Worm (Caenorhabditis elegans) whole organism, midembryonic: ENCODE data around the gene F29B9.8.

Experiments
- klf-2 ChIP-seq: fragments of 200-800 bp; sonication (Bioruptor generic); conservative IDR thresholded peaks from 2 replicates; pipeline ENCODE4 v1.3.6; 2022; ENCODE audit warnings: missing genetic modification reagents, missing genetic modification characterization, missing compliant biosample characterization
- med-1 ChIP-seq: sonication (generic microtip); optimal IDR thresholded peaks from 2 replicates; lab custom pipeline; 2017; ENCODE audit warnings: missing genetic modification characterization, mild to moderate bottlenecking, missing compliant biosample characterization, antibody characterized with exemption, missing genetic modification reagents; ENCODE audit not compliant: insufficient read depth
- tab-1 ChIP-seq: fragments of 200-800 bp; sonication (Bioruptor generic); IDR thresholded peaks from 2 replicates; pipeline ENCODE4 v1.3.6; 2022; ENCODE audit warnings: missing genetic modification characterization, missing compliant biosample characterization
- ztf-29 ChIP-seq: fragments of 200-800 bp; sonication (Bioruptor generic); IDR thresholded peaks from 2 replicates; pipeline ENCODE4 v1.3.6; 2022; ENCODE audit warnings: missing genetic modification reagents, missing genetic modification characterization, missing compliant biosample characterization

ce11 chrIV:4674322-4674721 is 26.8 kb downstream of the F29B9.8 start:
- TF ChIP-seq ztf-29 (GFP tag; lab: Robert Waterston, UW) = no peak
- no peak for TF ChIP-seq klf-2
- TF ChIP-seq tab-1 (GFP tag; lab: Robert Waterston, UW) = no peak
- no peak for TF ChIP-seq med-1 (GFP tag; lab: Kevin White, UChicago)
